Fruit fly (Drosophila melanogaster) whole organism, embryonic: ENCODE results near the gene snz.

ENCODE experiments used
- C15 ChIP-seq: fragments of 200-800 bp; sonication (Bioruptor generic); IDR thresholded peaks from 3 replicates; pipeline ENCODE4 v1.3.6; 2022; ENCODE audit warnings: missing biosample characterization, missing genetic modification characterization
- CG11085 ChIP-seq: fragments of 200-800 bp; sonication (Bioruptor generic); IDR thresholded peaks from 2 replicates; pipeline ENCODE4 v1.3.6; 2022; ENCODE audit warnings: missing biosample characterization, missing genetic modification characterization
- CG12219 ChIP-seq: fragments of 200-800 bp; sonication (Bioruptor generic); optimal IDR thresholded peaks from 3 replicates; lab custom pipeline; 2018; ENCODE audit warnings: missing biosample characterization, mild to moderate bottlenecking, missing genetic modification characterization
- CG12236 ChIP-seq: fragments of 200-800 bp; sonication (Bioruptor generic); optimal IDR thresholded peaks from 2 replicates; lab custom pipeline; 2016; ENCODE audit warnings: missing biosample characterization, missing genetic modification characterization
- CG12744 ChIP-seq: fragments of 200-800 bp; sonication (Bioruptor generic); optimal IDR thresholded peaks from 2 replicates; lab custom pipeline; 2016; ENCODE audit warnings: missing biosample characterization, missing genetic modification characterization
- CG14014 ChIP-seq: fragments of 200-800 bp; sonication (Bioruptor generic); IDR thresholded peaks from 2 replicates; pipeline ENCODE4 v1.3.6; 2022; ENCODE audit warnings: missing biosample characterization, missing genetic modification characterization
- CG15269 ChIP-seq: fragments of 200-800 bp; sonication (Bioruptor generic); optimal IDR thresholded peaks from 2 replicates; lab custom pipeline; 2018; ENCODE audit warnings: missing biosample characterization, mild to moderate bottlenecking, missing genetic modification characterization, moderate library complexity
- CG1602 ChIP-seq: fragments of 200-800 bp; sonication (Bioruptor generic); optimal IDR thresholded peaks from 3 replicates; lab custom pipeline; 2016; ENCODE audit warnings: missing biosample characterization, missing genetic modification characterization
- CG1603 ChIP-seq: fragments of 200-800 bp; sonication (Bioruptor generic); optimal IDR thresholded peaks from 2 replicates; lab custom pipeline; 2019; ENCODE audit warnings: missing biosample characterization, mild to moderate bottlenecking, missing genetic modification characterization, moderate library complexity
- CG2889 ChIP-seq: fragments of 200-800 bp; sonication (Bioruptor generic); IDR thresholded peaks from 3 replicates; pipeline ENCODE4 v1.3.6; 2022; ENCODE audit warnings: missing biosample characterization, missing genetic modification characterization
- CG3726 ChIP-seq: fragments of 200-800 bp; sonication (Bioruptor generic); IDR thresholded peaks from 3 replicates; pipeline ENCODE4, ENCODE4 v1.3.6; 2022; ENCODE audit warnings: missing biosample characterization, missing genetic modification characterization
- CG4360 ChIP-seq: fragments of 200-800 bp; sonication (Bioruptor generic); IDR thresholded peaks from 2 replicates; pipeline ENCODE4 v1.3.6; 2022; ENCODE audit warnings: missing biosample characterization, missing genetic modification characterization
- CG4404 ChIP-seq: fragments of 200-800 bp; sonication (Bioruptor generic); IDR thresholded peaks from 2 replicates; pipeline ENCODE4 v1.3.6; 2022; ENCODE audit warnings: missing biosample characterization, missing genetic modification characterization
- CG4854 ChIP-seq: fragments of 200-800 bp; sonication (Bioruptor generic); optimal IDR thresholded peaks from 2 replicates; lab custom pipeline; 2016; ENCODE audit warnings: missing biosample characterization, missing genetic modification characterization, inconsistent platforms
- CG6175 ChIP-seq: fragments of 200-800 bp; sonication (Bioruptor generic); IDR thresholded peaks from 3 replicates; pipeline ENCODE4 v1.3.6; 2022; ENCODE audit warnings: missing biosample characterization, missing genetic modification characterization
- CG6654 ChIP-seq: fragments of 200-800 bp; sonication (Bioruptor generic); optimal IDR thresholded peaks from 2 replicates; lab custom pipeline; 2017; ENCODE audit warnings: missing biosample characterization, mild to moderate bottlenecking, missing genetic modification characterization
- Eip74EF ChIP-seq, 2 experiments: fragments of 200-800 bp in 1 of 2; fragments of >200 bp in 1 of 2; sonication (Bioruptor generic) in 1 of 2; optimal IDR thresholded peaks; 2 replicates each; lab custom pipeline; 2017 to 2019; ENCODE audit warnings: missing biosample characterization in 2 of 2, missing genetic modification characterization in 2 of 2, mild to moderate bottlenecking in 1 of 2, moderate library complexity in 1 of 2
- HLH3B ChIP-seq: fragments of 200-800 bp; sonication (Bioruptor generic); IDR thresholded peaks from 2 replicates; pipeline ENCODE4 v1.3.6; 2022; ENCODE audit warnings: missing biosample characterization, missing genetic modification characterization
- HLHmδ ChIP-seq: fragments of 200-800 bp; sonication (Bioruptor generic); optimal IDR thresholded peaks from 2 replicates; lab custom pipeline; 2018; ENCODE audit warnings: missing biosample characterization, mild to moderate bottlenecking, missing genetic modification characterization, moderate library complexity
- Hr3 ChIP-seq: fragments of 200-800 bp; sonication (Bioruptor generic); optimal IDR thresholded peaks from 3 replicates; lab custom pipeline; 2016; ENCODE audit warnings: missing biosample characterization, missing genetic modification characterization
- Jarid2 ChIP-seq: fragments of 200-800 bp; sonication (Bioruptor generic); optimal IDR thresholded peaks from 3 replicates; lab custom pipeline; 2017; ENCODE audit warnings: mild to moderate bottlenecking, missing biosample characterization, missing genetic modification reagents, missing genetic modification characterization
- Mad ChIP-seq: fragments of 200-800 bp; sonication (Bioruptor generic); optimal IDR thresholded peaks from 2 replicates; lab custom pipeline; 2016; ENCODE audit warnings: missing biosample characterization, missing genetic modification characterization
- Neu2 ChIP-seq: fragments of 200-800 bp; sonication (Bioruptor generic); optimal IDR thresholded peaks from 3 replicates; lab custom pipeline; 2016; ENCODE audit warnings: missing biosample characterization, missing genetic modification characterization, borderline replicate concordance
- Oaz ChIP-seq: fragments of 200-800 bp; sonication (Bioruptor generic); IDR thresholded peaks from 2 replicates; pipeline ENCODE4 v1.3.6; 2022; ENCODE audit warnings: missing biosample characterization, missing genetic modification characterization
- Oli ChIP-seq: fragments of 200-800 bp; sonication (Bioruptor generic); optimal IDR thresholded peaks from 2 replicates; lab custom pipeline; 2018; ENCODE audit warnings: missing biosample characterization, mild to moderate bottlenecking, missing genetic modification characterization, moderate library complexity
- Ptx1 ChIP-seq: fragments of 200-800 bp; sonication (Bioruptor generic); IDR thresholded peaks from 2 replicates; pipeline ENCODE4 v1.3.6; 2022; ENCODE audit warnings: missing biosample characterization, missing genetic modification characterization
- Sox102F ChIP-seq: fragments of 200-800 bp; sonication (Bioruptor generic); optimal IDR thresholded peaks from 2 replicates; lab custom pipeline; 2018; ENCODE audit warnings: missing biosample characterization, mild to moderate bottlenecking, missing genetic modification characterization, moderate library complexity
- abd-A ChIP-seq: fragments of 200-800 bp; sonication (Bioruptor generic); optimal IDR thresholded peaks from 3 replicates; lab custom pipeline; 2019; ENCODE audit warnings: missing biosample characterization, mild to moderate bottlenecking, missing genetic modification characterization, moderate library complexity
- btn ChIP-seq: fragments of 200-800 bp; sonication (Bioruptor generic); optimal IDR thresholded peaks from 2 replicates; lab custom pipeline; 2016; ENCODE audit warnings: missing biosample characterization, missing genetic modification characterization
- caup ChIP-seq: fragments of 200-800 bp; sonication (Bioruptor generic); optimal IDR thresholded peaks from 3 replicates; lab custom pipeline; 2017; ENCODE audit warnings: missing biosample characterization, mild to moderate bottlenecking, missing genetic modification characterization, moderate library complexity; ENCODE audit not compliant: severe bottlenecking
- disco-r ChIP-seq: fragments of 200-800 bp; sonication (Bioruptor generic); optimal IDR thresholded peaks from 2 replicates; lab custom pipeline; 2016; ENCODE audit warnings: missing biosample characterization, missing genetic modification characterization
- dpn ChIP-seq, 2 experiments: fragments of 200-800 bp; sonication (Bioruptor generic); optimal IDR thresholded peaks; 3 replicates each; lab custom pipeline; 2016; ENCODE audit warnings: missing biosample characterization in 2 of 2, missing genetic modification characterization in 2 of 2
- ems ChIP-seq: fragments of 200-800 bp; sonication (Bioruptor generic); optimal IDR thresholded peaks from 3 replicates; lab custom pipeline; 2016; ENCODE audit warnings: missing biosample characterization, missing genetic modification characterization
- exex ChIP-seq: fragments of 200-800 bp; sonication (Bioruptor generic); optimal IDR thresholded peaks from 4 replicates; lab custom pipeline; 2018; ENCODE audit warnings: missing biosample characterization, mild to moderate bottlenecking, missing genetic modification characterization, moderate library complexity
- fd64A ChIP-seq: fragments of 200-800 bp; sonication (Bioruptor generic); optimal IDR thresholded peaks from 3 replicates; lab custom pipeline; 2018; ENCODE audit warnings: missing biosample characterization, mild to moderate bottlenecking, missing genetic modification characterization
- ftz-f1 ChIP-seq: fragments of 200-800 bp; sonication (Bioruptor generic); optimal IDR thresholded peaks from 2 replicates; lab custom pipeline; 2016; ENCODE audit warnings: missing biosample characterization, missing genetic modification characterization
- gfzf ChIP-seq: fragments of 200-800 bp; sonication (Bioruptor generic); optimal IDR thresholded peaks from 2 replicates; lab custom pipeline; 2016; ENCODE audit warnings: missing biosample characterization, mild to moderate bottlenecking, missing genetic modification characterization, moderate library complexity
- h ChIP-seq: fragments of >200 bp; optimal IDR thresholded peaks from 2 replicates; lab custom pipeline; 2017
- hth ChIP-seq: fragments of >200 bp; optimal IDR thresholded peaks from 2 replicates; lab custom pipeline; 2017; ENCODE audit warnings: inconsistent platforms
- kni ChIP-seq: fragments of 200-800 bp; sonication (Bioruptor generic); optimal IDR thresholded peaks from 3 replicates; lab custom pipeline; 2017; ENCODE audit warnings: mild to moderate bottlenecking, missing biosample characterization, missing genetic modification reagents, missing genetic modification characterization
- ranshi ChIP-seq: fragments of 200-800 bp; sonication (Bioruptor generic); IDR thresholded peaks from 2 replicates; pipeline ENCODE4 v1.3.6; 2022; ENCODE audit warnings: missing biosample characterization, missing genetic modification characterization
- salm ChIP-seq: fragments of 200-800 bp; sonication (Bioruptor generic); optimal IDR thresholded peaks from 2 replicates; lab custom pipeline; 2018; ENCODE audit warnings: missing biosample characterization, mild to moderate bottlenecking, missing genetic modification characterization
- sim ChIP-seq: fragments of 200-800 bp; sonication (Bioruptor generic); IDR thresholded peaks from 2 replicates; pipeline ENCODE4 v1.3.6; 2022; ENCODE audit warnings: missing biosample characterization, missing genetic modification characterization
- slbo ChIP-seq: fragments of 200-800 bp; sonication (Bioruptor generic); IDR thresholded peaks from 2 replicates; pipeline ENCODE4 v1.3.6; 2022; ENCODE audit warnings: missing biosample characterization, missing genetic modification characterization
- trh ChIP-seq: fragments of 200-800 bp; sonication (Bioruptor generic); optimal IDR thresholded peaks from 2 replicates; lab custom pipeline; 2016; ENCODE audit warnings: missing biosample characterization, missing genetic modification characterization
- vnd ChIP-seq: fragments of 200-800 bp; sonication (Bioruptor generic); IDR thresholded peaks from 3 replicates; pipeline ENCODE4 v1.3.6; 2022; ENCODE audit warnings: missing biosample characterization, missing genetic modification characterization; ENCODE audit not compliant: partially characterized antibody
- vvl ChIP-seq: fragments of 200-800 bp; sonication (Bioruptor generic); IDR thresholded peaks from 2 replicates; pipeline ENCODE4 v1.3.6; 2022; ENCODE audit warnings: missing biosample characterization, missing genetic modification characterization
- yki ChIP-seq: fragments of >200 bp; optimal IDR thresholded peaks from 3 replicates; lab custom pipeline; 2018
- zfh1 ChIP-seq: fragments of 200-800 bp; sonication (Bioruptor generic); IDR thresholded peaks from 3 replicates; pipeline ENCODE4 v1.3.6; 2022; ENCODE audit warnings: missing biosample characterization, missing genetic modification characterization

snz gene

DNA sequence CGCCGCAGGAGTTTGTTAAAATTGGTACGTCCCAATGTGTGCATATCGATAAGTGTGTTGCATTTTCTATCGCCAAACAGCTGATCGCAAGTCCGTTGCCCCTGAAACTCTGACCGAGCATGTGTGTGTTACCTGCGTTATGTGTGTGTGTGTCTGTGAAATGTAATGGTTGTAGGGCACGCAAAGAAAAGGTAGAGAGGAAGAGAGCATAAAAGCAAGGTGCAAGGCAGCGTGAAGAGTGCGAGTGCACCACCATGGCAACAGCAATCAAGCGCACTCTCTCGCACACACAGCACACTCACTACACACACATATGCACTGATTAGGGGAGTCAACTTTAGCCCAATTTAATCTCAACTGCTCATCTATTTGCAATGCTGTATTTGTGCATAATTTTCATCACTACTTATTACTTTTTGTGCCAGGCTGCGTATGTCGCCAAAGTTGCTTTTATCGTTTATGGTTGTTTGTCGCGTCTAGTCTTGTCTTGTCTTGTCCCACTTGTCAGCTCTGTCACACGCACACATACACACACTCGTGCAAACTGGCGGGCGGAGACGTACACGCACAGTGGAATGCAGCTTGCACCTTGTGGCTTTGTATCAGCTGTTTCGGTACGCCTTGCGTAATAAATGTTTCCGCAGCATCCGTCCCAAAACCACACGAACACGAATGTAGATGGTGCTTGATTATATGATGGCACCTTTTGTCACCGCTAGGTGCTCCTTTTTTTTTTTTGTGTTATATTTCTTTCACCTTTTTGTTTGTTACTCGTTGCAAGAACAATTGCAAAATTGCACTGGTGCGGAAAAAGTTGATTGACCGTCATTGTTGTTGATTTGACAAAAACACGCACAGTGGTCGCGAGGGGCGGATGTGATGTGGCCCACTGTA is 25.9 kb downstream of the snz start (continued):
- peak; percentile 74 for TF ChIP-seq ems (GFP tag; lab: Kevin White, UChicago)
- TF ChIP-seq CG6175 (GFP tag; lab: Robert Waterston, UW), result no peak
- TF ChIP-seq Oli (tag; lab: Kevin White, UChicago), result peak; percentile 90
- no peak; the same call in 2 of the 3 replicates for TF ChIP-seq C15
- TF ChIP-seq CG4360 (GFP tag; lab: Robert Waterston, UW), result no peak
- peak; percentile 3 for TF ChIP-seq HLHmδ (GFP tag; lab: Kevin White, UChicago)
- peak; percentile 76 for TF ChIP-seq CG15269 (tag; lab: Kevin White, UChicago)
- TF ChIP-seq caup (GFP tag; lab: Kevin White, UChicago), result peak; percentile 31
- no peak for TF ChIP-seq sim (GFP tag; lab: Robert Waterston, UW)
- no peak for TF ChIP-seq ftz-f1
- peak; percentile 49 for TF ChIP-seq CG4854 (GFP tag; lab: Kevin White, UChicago)
- TF ChIP-seq CG1603, result peak; percentile 18
- TF ChIP-seq CG11085 (GFP tag; lab: Robert Waterston, UW), result no peak
- TF ChIP-seq kni (GFP tag; lab: Kevin White, UChicago), result peak; percentile 87
- no peak for TF ChIP-seq slbo
- TF ChIP-seq Sox102F (GFP tag; lab: Kevin White, UChicago), result peak; percentile 87
- TF ChIP-seq CG12744, result no peak
- peak; percentile 63; the same call in 1 of the 2 replicates for TF ChIP-seq HLH3B (GFP tag; lab: Robert Waterston, UW)
- TF ChIP-seq CG2889, result 0 out of 3 replicates have a peak, but pooled peaks have one; percentile 15
- TF ChIP-seq exex (tag; lab: Kevin White, UChicago), result no peak
- TF ChIP-seq Oaz (GFP tag; lab: Robert Waterston, UW), result 0 out of 2 replicates have a peak, but pooled peaks have one; percentile 27
- peak; percentile 73 for TF ChIP-seq CG1602 (GFP tag; lab: Kevin White, UChicago)
- peak; percentile 71 for TF ChIP-seq zfh1 (GFP tag; lab: Robert Waterston, UW)
- no peak for TF ChIP-seq abd-A
- peak; percentile 4 for TF ChIP-seq Jarid2 (GFP tag; lab: Kevin White, UChicago)
- no peak for TF ChIP-seq hth (lab: Kevin White, UChicago)
- peak; percentile 73 to 77 for TF ChIP-seq dpn (GFP tag; optimal IDR thresholded peaks at IDR 0.05; lab: Kevin White, UChicago)
- TF ChIP-seq CG4404, result peak; percentile 73; the same call in 1 of the 2 replicates
- peak; percentile 84 for TF ChIP-seq Ptx1 (GFP tag; lab: Robert Waterston, UW)
- TF ChIP-seq disco-r (GFP tag; lab: Kevin White, UChicago), result peak; percentile 60
- peak; percentile 45 for TF ChIP-seq salm (tag; lab: Kevin White, UChicago)
- TF ChIP-seq CG14014 (GFP tag; lab: Robert Waterston, UW), result peak; percentile 52; the same call in 1 of the 2 replicates
- peak; percentile 70; the same call in 1 of the 3 replicates for TF ChIP-seq CG3726 (GFP tag; lab: Robert Waterston, UW)
- TF ChIP-seq Hr3, result peak; percentile 80
- peak; percentile 38 for TF ChIP-seq fd64A
- peak; percentile 28 for TF ChIP-seq trh
- no peak; the same call in 1 of the 2 replicates for TF ChIP-seq ranshi
- peak; percentile 67 for TF ChIP-seq CG12219
- TF ChIP-seq CG12236 (GFP tag; lab: Kevin White, UChicago), result peak; percentile 64
- peak; percentile 73 for TF ChIP-seq vvl
- peak; percentile 11 for TF ChIP-seq Neu2
- peak; percentile 67 for TF ChIP-seq CG6654
- no peak for TF ChIP-seq vnd
- TF ChIP-seq Mad (GFP tag; lab: Kevin White, UChicago), result peak; percentile 46
- no peak for TF ChIP-seq yki
- peak; percentile 59 for TF ChIP-seq btn (GFP tag; lab: Kevin White, UChicago)
- peak in 1 of 2 experiments; percentile 75 for TF ChIP-seq Eip74EF (GFP tag; optimal IDR thresholded peaks at IDR 0.05; lab: Kevin White, UChicago)
- TF ChIP-seq gfzf (GFP tag; lab: Kevin White, UChicago), result no peak
- TF ChIP-seq h (lab: Kevin White, UChicago), result no peak
